Fruit fly (Drosophila melanogaster): ENCODE measurements around the gene RecQ5.

RecQ5 gene

DNA sequence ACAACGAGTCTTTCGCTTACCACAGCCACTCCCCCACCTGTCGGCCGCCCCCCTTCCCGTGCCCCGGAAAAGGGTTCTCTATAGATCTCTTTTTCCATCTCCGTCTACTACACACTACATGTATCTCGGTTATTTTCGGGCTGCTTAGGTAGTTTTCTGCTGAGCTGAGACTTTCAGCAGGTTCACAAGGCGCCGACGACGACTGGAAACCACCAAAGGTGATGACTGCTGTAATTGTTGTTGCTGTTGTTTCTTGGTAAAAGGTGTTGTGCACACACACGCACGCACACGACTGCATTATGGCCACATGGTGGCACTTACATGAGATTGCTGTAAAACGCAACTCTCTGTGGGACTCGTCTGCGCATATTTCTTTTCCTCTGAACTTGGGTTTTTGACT lies 11.8 kb upstream of the RecQ5 start (continued):
- TF ChIP-seq CG15479 (GFP tag; optimal IDR thresholded peaks at IDR 0.05) (peak; percentile 34), Kr (GFP tag; optimal IDR thresholded peaks at IDR 0.05) (peak; percentile 81), D (optimal IDR thresholded peaks at IDR 0.05) (peak; percentile 74), D (GFP tag; optimal IDR thresholded peaks at IDR 0.05) (no peak), zen (tag; optimal IDR thresholded peaks at IDR 0.05) (peak; percentile 57), tll (GFP tag; optimal IDR thresholded peaks at IDR 0.05) (peak in 1 of 2 experiments; percentile 100), CG4360 (GFP tag; IDR thresholded peaks at IDR 0.05) (peak; percentile 63)

- TF ChIP-seq CG10959 (GFP tag; IDR thresholded peaks at IDR 0.05): no peak
- TF ChIP-seq klu (GFP tag; IDR thresholded peaks at IDR 0.05): no peak
- no peak for TF ChIP-seq grn (GFP tag; optimal IDR thresholded peaks at IDR 0.05)
- TF ChIP-seq zen (tag; optimal IDR thresholded peaks at IDR 0.05): no peak
- TF ChIP-seq Dek (tag; optimal IDR thresholded peaks at IDR 0.05): no peak
- TF ChIP-seq kni (GFP tag; optimal IDR thresholded peaks at IDR 0.05): no peak
- TF ChIP-seq CG18476 (GFP tag; optimal IDR thresholded peaks at IDR 0.05): no peak
- no peak for TF ChIP-seq CG4707 (GFP tag; optimal IDR thresholded peaks at IDR 0.05)
- no peak for TF ChIP-seq vfl (GFP tag; optimal IDR thresholded peaks at IDR 0.05)
- no peak for TF ChIP-seq stc (GFP tag; IDR thresholded peaks at IDR 0.05)
- TF ChIP-seq vvl (GFP tag; IDR thresholded peaks at IDR 0.05): no peak
- TF ChIP-seq MESR4 (GFP tag; optimal IDR thresholded peaks at IDR 0.05): no peak
- TF ChIP-seq Mes4 (GFP tag; optimal IDR thresholded peaks at IDR 0.05): no peak
- no peak for TF ChIP-seq BEAF-32 (GFP tag; optimal IDR thresholded peaks at IDR 0.05)
- no peak for TF ChIP-seq Six4 (GFP tag; optimal IDR thresholded peaks at IDR 0.05)
- TF ChIP-seq CG15601 (tag; optimal IDR thresholded peaks at IDR 0.05): no peak
- no peak for TF ChIP-seq Xrp1 (GFP tag; IDR thresholded peaks at IDR 0.05)
- no peak for TF ChIP-seq tx (GFP tag; optimal IDR thresholded peaks at IDR 0.05)
- TF ChIP-seq CG8290 (GFP tag; optimal IDR thresholded peaks at IDR 0.05): no peak
- no peak for TF ChIP-seq CG8290 (tag; optimal IDR thresholded peaks at IDR 0.05)
- no peak for TF ChIP-seq CG9609 (GFP tag; optimal IDR thresholded peaks at IDR 0.05)
Observed at dm6 chr3L:14642820-14643219, 10.9 kb upstream of the RecQ5 start.

- no peak for TF ChIP-seq Doc3 (GFP tag; IDR thresholded peaks at IDR 0.05; ENCODE audit: partially characterized antibody)
- TF ChIP-seq CG7271 (tag; optimal IDR thresholded peaks at IDR 0.05): no peak
- no peak for TF ChIP-seq CG3838 (GFP tag; optimal IDR thresholded peaks at IDR 0.05)
- TF ChIP-seq CG2678 (tag; optimal IDR thresholded peaks at IDR 0.05): no peak
- TF ChIP-seq CG10366 (GFP tag; IDR thresholded peaks at IDR 0.05): no peak
- TF ChIP-seq Med (GFP tag): peak; percentile 56
- TF ChIP-seq CG9437 (GFP tag; optimal IDR thresholded peaks at IDR 0.05): no peak
- TF ChIP-seq gfzf (GFP tag; optimal IDR thresholded peaks at IDR 0.05): no peak
- TF ChIP-seq Sry-δ (GFP tag; optimal IDR thresholded peaks at IDR 0.05): no peak
- TF ChIP-seq CG2202 (tag; optimal IDR thresholded peaks at IDR 0.05): no peak
- TF ChIP-seq chn (GFP tag; optimal IDR thresholded peaks at IDR 0.05): no peak
- TF ChIP-seq TFAM (GFP tag; optimal IDR thresholded peaks at IDR 0.05): no peak
- TF ChIP-seq CG13894 (tag; optimal IDR thresholded peaks at IDR 0.05): no peak
- TF ChIP-seq CG4730 (GFP tag; IDR thresholded peaks at IDR 0.05): no peak
- 0 out of 3 replicates have a peak, but pooled peaks have one; percentile 22 for TF ChIP-seq CG2199 (GFP tag; IDR thresholded peaks at IDR 0.05)
- no peak for TF ChIP-seq mirr (GFP tag; optimal IDR thresholded peaks at IDR 0.05)
- TF ChIP-seq her (GFP tag; optimal IDR thresholded peaks at IDR 0.05): no peak
- TF ChIP-seq Kr (GFP tag; optimal IDR thresholded peaks at IDR 0.05): peak; percentile 36
- TF ChIP-seq pros (GFP tag; optimal IDR thresholded peaks at IDR 0.05): peak; percentile 39
- no peak for TF ChIP-seq so (GFP tag; IDR thresholded peaks at IDR 0.05)
- TF ChIP-seq CG9932 (GFP tag; IDR thresholded peaks at IDR 0.05): no peak
- peak; percentile 89 for TF ChIP-seq CG15479 (GFP tag; optimal IDR thresholded peaks at IDR 0.05)
- TF ChIP-seq shn (GFP tag; optimal IDR thresholded peaks at IDR 0.05): no peak
- TF ChIP-seq CG11085 (GFP tag; IDR thresholded peaks at IDR 0.05): no peak
- TF ChIP-seq Awh (GFP tag; IDR thresholded peaks at IDR 0.05): no peak
- no peak for TF ChIP-seq Oaz (GFP tag; IDR thresholded peaks at IDR 0.05)
Observed at dm6 chr3L:14641969-14642485, 10.2 kb upstream of the RecQ5 start.
